Fruit fly (Drosophila melanogaster): ENCODE measurements around the gene Tengl1.

Tengl1 gene

DNA sequence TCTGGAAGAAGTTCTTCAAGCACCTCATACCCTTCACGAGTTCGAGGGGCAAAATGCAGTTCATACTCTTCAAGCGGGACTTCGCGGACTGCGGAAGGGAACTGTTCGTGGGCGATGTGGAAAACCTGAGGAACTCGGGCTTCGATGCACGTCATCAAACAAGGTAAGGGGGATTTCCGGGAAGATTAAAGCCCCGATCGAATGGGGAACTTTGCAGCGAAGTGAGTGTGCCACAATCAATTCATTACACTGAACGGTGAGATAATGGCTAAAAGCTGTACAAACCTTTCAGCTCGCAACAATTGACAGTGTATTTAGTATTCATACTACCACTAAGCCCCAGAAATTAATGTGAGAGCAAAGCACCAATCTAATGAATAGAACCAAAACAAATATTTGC, 2.4 kb upstream of the Tengl1 start:
- TF ChIP-seq Myc (optimal IDR thresholded peaks at IDR 0.05) (no peak), h (optimal IDR thresholded peaks at IDR 0.05) (no peak), insv (optimal IDR thresholded peaks at IDR 0.05) (no peak), ttk (optimal IDR thresholded peaks at IDR 0.05) (no peak), psq (optimal IDR thresholded peaks at IDR 0.05) (no peak)

DNA sequence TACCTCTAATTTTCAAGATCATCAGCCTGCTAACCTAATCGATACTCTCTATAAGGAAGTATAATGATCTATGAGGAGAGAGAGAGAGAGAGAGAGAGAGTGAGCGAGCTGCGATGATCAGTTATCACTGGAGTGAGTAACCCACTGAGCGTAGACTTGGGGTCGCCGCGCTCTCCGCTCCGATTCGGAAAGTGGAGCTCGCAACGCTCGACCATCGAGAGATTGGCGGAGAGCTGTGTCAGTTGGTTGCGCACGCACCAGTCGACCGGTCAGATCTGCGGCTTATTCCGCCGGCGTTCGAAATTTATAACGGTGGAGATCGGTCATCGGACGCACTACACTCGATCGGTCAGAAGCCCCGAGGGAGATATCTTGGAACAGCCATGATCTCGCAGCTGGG, 1.7 kb upstream of the Tengl1 start, which contains the start of gene CG4267:
Gene CG4267, plus strand, starts transcription at position 240 of the 400 bp plus-strand sequence.
- TF ChIP-seq psq (optimal IDR thresholded peaks at IDR 0.05): no peak

DNA sequence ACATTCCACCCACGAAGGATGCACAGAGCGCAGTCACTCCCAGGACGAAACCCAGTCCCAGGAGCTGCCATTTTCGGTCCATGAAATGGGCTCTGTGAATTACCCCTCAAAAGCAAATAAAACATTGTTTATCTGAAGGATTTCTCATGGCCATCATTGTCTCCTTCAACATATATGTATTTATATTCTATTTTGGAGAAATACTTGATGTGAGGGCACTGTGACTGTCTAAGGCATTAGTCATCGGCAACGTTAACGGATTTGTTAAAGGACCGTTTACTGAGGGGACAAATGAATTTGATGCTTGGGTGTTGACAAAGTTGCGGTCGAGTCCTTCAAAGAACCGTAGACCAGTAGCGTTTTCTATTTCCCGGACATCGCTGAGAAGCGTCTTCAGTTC, 1.1 kb downstream of the Tengl1 start, which contains the start of gene Tengl2:
Gene Tengl2, minus strand, starts transcription at position 101 of the 400 bp plus-strand sequence.
- TF ChIP-seq insv (optimal IDR thresholded peaks at IDR 0.05) (no peak), Myc (optimal IDR thresholded peaks at IDR 0.05) (no peak), ttk (optimal IDR thresholded peaks at IDR 0.05) (no peak), h (optimal IDR thresholded peaks at IDR 0.05) (no peak), psq (optimal IDR thresholded peaks at IDR 0.05) (no peak), Sin3A (optimal IDR thresholded peaks at IDR 0.05) (no peak)

DNA sequence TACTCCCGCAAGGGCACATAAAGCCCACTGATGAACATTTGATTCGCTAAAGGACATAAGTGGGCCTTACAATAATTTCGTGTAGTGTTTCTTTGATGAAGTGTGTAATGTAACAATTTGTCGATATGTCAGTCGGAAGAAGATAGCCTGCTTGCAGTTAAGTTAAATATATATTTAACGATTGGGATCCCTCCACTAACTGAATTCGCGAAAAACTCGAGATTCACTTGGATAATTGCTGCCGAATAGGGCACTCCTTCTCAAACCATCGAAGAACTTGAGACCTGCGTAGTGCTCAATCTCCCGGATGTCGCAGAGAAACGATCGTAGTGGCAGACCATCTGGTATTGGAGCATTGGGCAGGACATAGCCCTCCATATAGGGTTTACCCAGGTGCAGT, 2.2 kb downstream of the Tengl1 start, which contains the start of gene Tengl3:
Gene Tengl3, minus strand, starts transcription at position 101 of the 400 bp plus-strand sequence.
- TF ChIP-seq insv (optimal IDR thresholded peaks at IDR 0.05): no peak
- TF ChIP-seq Sin3A (optimal IDR thresholded peaks at IDR 0.05): no peak
- TF ChIP-seq Myc (optimal IDR thresholded peaks at IDR 0.05): no peak

DNA sequence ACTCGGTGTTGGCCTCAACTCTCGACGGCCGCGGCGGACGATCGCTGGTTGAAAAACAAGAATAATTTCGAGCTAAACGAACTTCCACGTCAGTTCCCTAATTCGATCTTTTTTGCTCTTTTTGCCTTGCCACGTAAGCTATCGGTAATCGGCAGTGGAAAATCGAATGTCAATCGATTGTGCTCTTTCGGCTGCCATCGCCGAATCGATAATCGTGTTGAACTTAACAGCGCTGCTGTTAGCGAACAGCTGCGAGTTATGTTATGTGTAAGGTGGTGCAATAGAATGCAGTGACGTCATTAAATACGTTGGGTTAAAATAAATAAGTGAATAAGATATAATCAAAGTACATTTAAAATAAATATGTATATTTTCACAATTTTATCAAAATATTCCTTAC, 3.7 kb downstream of the Tengl1 start, which contains the start of gene Sec24CD:
Gene Sec24CD, minus strand, starts transcription at position 123 of the 400 bp plus-strand sequence.
- no peak for TF ChIP-seq h (optimal IDR thresholded peaks at IDR 0.05)
- TF ChIP-seq ttk (optimal IDR thresholded peaks at IDR 0.05): no peak
- TF ChIP-seq Sin3A (optimal IDR thresholded peaks at IDR 0.05): no peak
- TF ChIP-seq psq (optimal IDR thresholded peaks at IDR 0.05): peak; percentile 28
- TF ChIP-seq insv (optimal IDR thresholded peaks at IDR 0.05): no peak

DNA sequence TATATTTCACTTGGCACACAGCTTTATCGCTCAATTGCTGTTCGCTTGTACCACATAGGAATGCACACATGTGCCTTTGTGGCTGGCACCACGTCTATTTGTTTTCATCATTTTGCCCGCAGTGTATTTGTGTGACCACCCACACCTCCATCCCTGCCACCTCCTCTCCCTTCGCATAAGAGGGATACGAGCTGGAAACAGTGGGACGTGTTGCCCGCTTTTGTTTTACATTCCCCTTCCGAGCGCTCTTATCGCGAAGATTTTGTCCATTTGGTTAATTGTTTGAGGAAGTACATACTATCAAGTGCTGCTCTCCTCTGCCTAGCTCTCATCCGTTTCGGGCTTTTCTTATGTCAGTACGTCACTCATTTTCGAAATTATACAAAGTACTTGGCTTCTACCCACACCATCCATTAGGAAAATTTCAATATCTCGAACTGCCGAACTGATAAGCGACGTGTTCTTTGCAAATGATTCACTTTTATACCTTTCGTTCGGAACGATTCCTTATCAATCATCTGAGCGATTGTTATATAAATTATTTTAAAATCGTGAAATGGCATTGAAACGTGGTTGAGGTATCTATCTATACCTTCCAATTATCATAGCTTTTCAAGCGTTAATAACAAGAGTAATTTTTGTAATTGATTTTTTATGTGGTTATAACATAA, 12.1 kb downstream of the Tengl1 start:
- TF ChIP-seq ttk (optimal IDR thresholded peaks at IDR 0.05): no peak
- no peak for TF ChIP-seq h (optimal IDR thresholded peaks at IDR 0.05)
- no peak for TF ChIP-seq Sin3A (optimal IDR thresholded peaks at IDR 0.05)
- no peak for TF ChIP-seq insv (optimal IDR thresholded peaks at IDR 0.05)
- TF ChIP-seq psq (optimal IDR thresholded peaks at IDR 0.05): no peak
- no peak for TF ChIP-seq Myc (optimal IDR thresholded peaks at IDR 0.05)

DNA sequence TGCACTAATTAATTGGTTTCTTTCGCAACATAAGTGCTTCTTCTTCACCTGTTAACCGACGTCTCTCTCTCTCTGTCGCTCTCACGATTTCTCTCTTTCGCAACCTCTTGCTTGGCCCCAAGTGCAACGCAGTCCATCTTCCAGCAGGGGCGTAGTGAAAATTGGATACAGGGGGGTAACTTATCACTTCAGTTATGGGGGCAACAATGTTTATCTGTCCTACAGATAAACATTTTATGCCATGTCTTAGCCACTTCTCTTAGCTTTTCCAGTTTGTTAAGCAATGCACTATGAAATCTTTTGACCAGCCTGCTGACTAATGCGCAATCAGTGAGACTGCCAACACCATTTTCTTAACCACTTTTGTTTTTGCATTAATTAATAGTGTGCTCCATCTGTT, 13.1 kb downstream of the Tengl1 start:
- TF ChIP-seq ttk (optimal IDR thresholded peaks at IDR 0.05): no peak
- no peak for TF ChIP-seq Sin3A (optimal IDR thresholded peaks at IDR 0.05)
- TF ChIP-seq Myc (optimal IDR thresholded peaks at IDR 0.05): no peak
- TF ChIP-seq h (optimal IDR thresholded peaks at IDR 0.05): no peak
- no peak for TF ChIP-seq insv (optimal IDR thresholded peaks at IDR 0.05)
- TF ChIP-seq psq (optimal IDR thresholded peaks at IDR 0.05): no peak

DNA sequence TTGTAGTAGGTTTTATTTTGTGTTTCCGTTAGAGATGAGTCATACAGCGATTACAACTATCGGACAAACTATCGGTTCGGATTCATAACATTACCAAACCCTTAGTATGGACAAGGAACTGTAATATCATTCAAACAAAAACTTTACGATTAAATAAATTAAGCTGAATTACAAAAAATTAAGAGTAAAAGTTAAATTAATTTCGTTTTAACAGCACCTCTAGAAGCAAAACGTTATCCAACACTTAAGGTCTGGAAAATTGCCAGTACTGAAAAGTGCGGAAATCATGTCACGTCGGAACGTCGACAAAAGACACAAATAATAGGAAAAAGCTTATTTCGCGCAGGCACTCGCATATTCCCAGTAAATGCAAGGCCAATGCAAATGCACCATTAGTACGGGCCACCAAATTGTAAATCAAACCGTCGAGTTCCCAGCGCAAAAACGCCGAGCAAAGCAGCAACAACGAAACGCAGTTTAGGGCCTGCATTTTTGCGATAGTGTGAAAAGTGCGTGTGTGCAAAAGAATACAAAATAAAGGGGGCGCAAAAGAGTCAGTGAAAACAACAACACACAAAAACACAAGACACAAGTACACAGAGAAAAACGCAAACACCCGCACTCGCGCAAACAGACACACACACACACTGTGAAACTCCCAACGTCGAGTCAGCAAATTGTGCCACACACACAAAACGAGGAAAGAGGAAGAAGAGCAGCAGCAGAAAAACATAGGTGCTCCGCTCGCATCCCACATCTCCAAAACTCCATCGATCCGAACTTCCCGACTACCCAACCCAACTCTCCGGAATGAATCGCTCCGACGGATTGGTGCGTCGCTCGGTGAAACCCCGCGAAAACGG, 13.9 kb downstream of the Tengl1 start, which contains the start of the genes CG15387 and sau:
Gene CG15387, minus strand, starts transcription at position 36 of the 863 bp plus-strand sequence.
Gene sau, plus strand, starts transcription at position 84 of the 863 bp plus-strand sequence.
- TF ChIP-seq ttk (optimal IDR thresholded peaks at IDR 0.05) (no peak), insv (optimal IDR thresholded peaks at IDR 0.05) (no peak), Sin3A (optimal IDR thresholded peaks at IDR 0.05) (no peak), h (optimal IDR thresholded peaks at IDR 0.05) (no peak)

DNA sequence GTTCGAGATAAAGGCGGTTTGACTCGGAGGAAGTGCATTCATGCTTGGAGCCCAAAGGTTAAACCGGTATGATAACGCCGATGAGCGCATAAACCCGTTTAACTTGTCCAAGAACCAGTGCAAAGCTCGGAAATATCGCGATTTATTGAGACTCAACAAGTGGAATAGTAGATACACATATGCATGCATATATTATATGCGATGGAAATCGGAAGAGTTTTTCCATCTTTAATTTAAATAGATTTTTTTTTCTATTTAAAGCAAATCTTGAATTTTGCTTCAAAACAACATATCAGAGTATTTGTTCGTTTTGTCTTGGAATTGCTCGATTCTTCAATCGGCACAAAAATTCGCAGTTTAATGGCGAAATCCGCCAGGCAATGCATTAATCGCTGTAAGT, 18.0 kb downstream of the Tengl1 start:
- TF ChIP-seq psq (optimal IDR thresholded peaks at IDR 0.05) (no peak), insv (optimal IDR thresholded peaks at IDR 0.05) (no peak), Myc (optimal IDR thresholded peaks at IDR 0.05) (no peak), h (optimal IDR thresholded peaks at IDR 0.05) (no peak), Sin3A (optimal IDR thresholded peaks at IDR 0.05) (no peak), ttk (optimal IDR thresholded peaks at IDR 0.05) (no peak)

DNA sequence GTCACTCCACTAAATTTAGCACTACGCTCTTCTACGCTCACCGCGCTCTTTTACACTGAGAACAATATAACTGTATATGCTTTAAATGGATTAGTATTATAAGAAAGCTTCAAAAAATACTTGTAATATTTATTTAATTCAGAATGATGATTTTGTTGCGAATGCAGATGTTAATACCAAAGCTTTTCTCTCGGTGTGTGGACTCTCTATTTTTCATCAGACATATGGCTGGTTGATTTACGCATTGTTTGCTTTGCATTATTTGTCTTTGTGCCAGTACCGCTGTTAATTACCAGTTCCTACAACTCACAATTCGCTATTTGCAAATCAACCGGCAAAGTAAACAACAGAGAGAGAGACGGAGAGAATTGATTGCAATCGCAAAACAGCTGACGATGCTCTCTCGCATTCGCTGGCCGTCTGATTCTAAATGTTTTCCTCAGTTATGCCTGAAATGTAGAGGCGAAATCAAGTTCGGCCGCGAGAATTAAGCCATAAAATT, 18.7 kb downstream of the Tengl1 start:
- TF ChIP-seq h (optimal IDR thresholded peaks at IDR 0.05) (no peak), ttk (optimal IDR thresholded peaks at IDR 0.05) (no peak), Myc (optimal IDR thresholded peaks at IDR 0.05) (no peak), psq (optimal IDR thresholded peaks at IDR 0.05) (no peak)

DNA sequence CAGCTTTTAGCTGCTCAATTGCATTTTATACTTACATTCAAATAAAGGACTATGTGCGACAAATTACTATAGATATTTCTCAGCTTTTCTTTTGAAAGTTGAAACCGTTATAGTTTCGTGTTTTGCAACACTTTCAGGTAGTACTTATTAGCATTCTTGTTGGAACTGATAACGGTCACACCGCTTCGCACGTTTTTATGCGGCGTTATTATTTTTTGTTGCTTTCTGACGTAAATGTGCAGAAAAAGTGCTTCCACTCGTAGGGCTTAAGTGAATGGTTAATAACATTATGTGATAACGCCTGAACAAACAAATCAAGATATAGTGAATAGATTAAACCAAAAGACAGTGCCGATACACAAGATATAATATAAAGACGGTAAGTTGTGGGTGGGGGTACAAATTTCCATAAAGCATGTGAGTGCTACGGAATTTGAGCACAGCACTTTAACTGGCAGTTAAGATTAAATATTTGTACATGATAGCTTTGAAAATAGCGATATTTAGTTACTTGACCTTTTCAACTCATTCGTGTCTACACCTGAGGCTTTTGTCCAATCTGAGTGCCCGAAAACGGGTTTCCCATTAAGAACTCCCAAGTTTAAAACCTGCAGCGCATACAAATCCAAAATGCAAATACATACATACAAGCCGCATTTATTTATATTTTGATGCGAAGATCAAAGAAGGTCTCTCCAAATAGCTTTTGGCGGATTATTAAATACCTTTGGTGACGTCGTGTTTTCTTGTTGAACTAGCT, 19.6 kb downstream of the Tengl1 start, which contains the start of gene papi:
Gene papi, plus strand, starts transcription at position 176 of the 760 bp plus-strand sequence.
- TF ChIP-seq insv (optimal IDR thresholded peaks at IDR 0.05) (no peak), Myc (optimal IDR thresholded peaks at IDR 0.05) (no peak), h (optimal IDR thresholded peaks at IDR 0.05) (no peak), ttk (optimal IDR thresholded peaks at IDR 0.05) (no peak), psq (optimal IDR thresholded peaks at IDR 0.05) (no peak), Sin3A (optimal IDR thresholded peaks at IDR 0.05) (no peak)

Data from Kc167 (cell line).